Fruit fly (Drosophila melanogaster) whole organism, embryonic: ENCODE measurements around the gene CG6403.
A peak's percentile ranks its signal among the peaks of the same experiment; 100 is the strongest.

Experiments
- CG10147 ChIP-seq: fragments of 200-800 bp; sonication (Bioruptor generic); optimal IDR thresholded peaks from 2 replicates; lab custom pipeline; 2019; ENCODE audit warnings: missing biosample characterization, mild to moderate bottlenecking, missing genetic modification characterization, moderate library complexity
- CG10543 ChIP-seq: fragments of 200-800 bp; sonication (Bioruptor generic); optimal IDR thresholded peaks from 3 replicates; lab custom pipeline; 2017; ENCODE audit warnings: missing biosample characterization, mild to moderate bottlenecking, missing genetic modification characterization, moderate library complexity
- CG11247 ChIP-seq: fragments of 200-800 bp; sonication (Bioruptor generic); IDR thresholded peaks from 2 replicates; pipeline ENCODE4 v1.3.6; 2022; ENCODE audit warnings: missing biosample characterization, missing genetic modification characterization
- CG11456 ChIP-seq: fragments of 200-800 bp; sonication (Bioruptor generic); IDR thresholded peaks from 3 replicates; pipeline ENCODE4 v1.3.6; 2022; ENCODE audit warnings: missing biosample characterization, missing genetic modification characterization
- CG11723 ChIP-seq: fragments of 200-800 bp; sonication (Bioruptor generic); optimal IDR thresholded peaks from 2 replicates; lab custom pipeline; 2017; ENCODE audit warnings: missing biosample characterization, mild to moderate bottlenecking, missing genetic modification characterization
- CG12104 ChIP-seq: fragments of 200-800 bp; sonication (Bioruptor generic); optimal IDR thresholded peaks from 3 replicates; lab custom pipeline; 2016; ENCODE audit warnings: missing biosample characterization, missing genetic modification characterization
- CG13123 ChIP-seq: fragments of 200-800 bp; sonication (Bioruptor generic); optimal IDR thresholded peaks from 2 replicates; lab custom pipeline; 2016; ENCODE audit warnings: missing biosample characterization, missing genetic modification characterization
- CG15011 ChIP-seq: fragments of 200-800 bp; sonication (Bioruptor generic); optimal IDR thresholded peaks from 3 replicates; lab custom pipeline; 2018; ENCODE audit warnings: missing biosample characterization, mild to moderate bottlenecking, missing genetic modification characterization
- CG1529 ChIP-seq: fragments of 200-800 bp; sonication (Bioruptor generic); optimal IDR thresholded peaks from 3 replicates; lab custom pipeline; 2018; ENCODE audit warnings: missing biosample characterization, missing genetic modification characterization
- CG17802 ChIP-seq: fragments of 200-800 bp; sonication (Bioruptor generic); optimal IDR thresholded peaks from 2 replicates; lab custom pipeline; 2018; ENCODE audit warnings: missing biosample characterization, mild to moderate bottlenecking, missing genetic modification characterization, moderate library complexity
- CG18262 ChIP-seq: fragments of 200-800 bp; optimal IDR thresholded peaks from 3 replicates; lab custom pipeline; 2019; ENCODE audit warnings: missing biosample characterization, mild to moderate bottlenecking, missing genetic modification characterization, moderate library complexity
- CG1832 ChIP-seq: fragments of 200-800 bp; sonication (Bioruptor generic); optimal IDR thresholded peaks from 2 replicates; lab custom pipeline; 2017; ENCODE audit warnings: missing biosample characterization, mild to moderate bottlenecking, missing genetic modification characterization, inconsistent platforms
- CG18764 ChIP-seq: fragments of 200-800 bp; sonication (Bioruptor generic); optimal IDR thresholded peaks from 3 replicates; lab custom pipeline; 2016; ENCODE audit warnings: missing biosample characterization, missing genetic modification characterization
- CG2712 ChIP-seq: fragments of 200-800 bp; optimal IDR thresholded peaks from 3 replicates; lab custom pipeline; 2019; ENCODE audit warnings: missing biosample characterization, mild to moderate bottlenecking, missing genetic modification characterization, moderate library complexity
- CG32767 ChIP-seq: fragments of 200-800 bp; sonication (Bioruptor generic); IDR thresholded peaks from 2 replicates; pipeline ENCODE4 v1.3.6; 2022; ENCODE audit warnings: missing biosample characterization, missing genetic modification characterization
- CG32772 ChIP-seq: fragments of 200-800 bp; sonication (Bioruptor generic); IDR thresholded peaks from 2 replicates; pipeline ENCODE4 v1.3.6; 2022; ENCODE audit warnings: missing biosample characterization, missing genetic modification characterization
- CG3281 ChIP-seq: fragments of 200-800 bp; sonication (Bioruptor generic); optimal IDR thresholded peaks from 3 replicates; lab custom pipeline; 2017; ENCODE audit warnings: missing biosample characterization, mild to moderate bottlenecking, missing genetic modification characterization
- CG6175 ChIP-seq: fragments of 200-800 bp; sonication (Bioruptor generic); IDR thresholded peaks from 3 replicates; pipeline ENCODE4 v1.3.6; 2022; ENCODE audit warnings: missing biosample characterization, missing genetic modification characterization
- CG6765 ChIP-seq: fragments of 200-800 bp; sonication (Bioruptor generic); optimal IDR thresholded peaks from 3 replicates; lab custom pipeline; 2017; ENCODE audit warnings: missing biosample characterization, mild to moderate bottlenecking, missing genetic modification characterization
- CG8290 ChIP-seq, 3 experiments: fragments of 200-800 bp; sonication (Bioruptor generic); optimal IDR thresholded peaks; 2 replicates each; lab custom pipeline; 2016 to 2019; ENCODE audit warnings: missing biosample characterization in 3 of 3, missing genetic modification characterization in 3 of 3, mild to moderate bottlenecking in 2 of 3, moderate library complexity in 1 of 3
- CG9727 ChIP-seq: fragments of 200-800 bp; sonication (Bioruptor generic); optimal IDR thresholded peaks from 3 replicates; lab custom pipeline; 2017; ENCODE audit warnings: missing biosample characterization, mild to moderate bottlenecking, missing genetic modification characterization
- CHES-1-like ChIP-seq: fragments of 200-800 bp; sonication (Bioruptor generic); optimal IDR thresholded peaks from 2 replicates; lab custom pipeline; 2016; ENCODE audit warnings: missing biosample characterization, missing genetic modification characterization
- Dip2 ChIP-seq: fragments of 200-800 bp; sonication (Bioruptor generic); IDR thresholded peaks from 2 replicates; pipeline ENCODE4 v1.3.6; 2022; ENCODE audit warnings: missing biosample characterization, missing genetic modification characterization
- E2f1 ChIP-seq: fragments of 200-800 bp; sonication (Bioruptor generic); IDR thresholded peaks from 2 replicates; pipeline ENCODE4 v1.3.6; 2022; ENCODE audit warnings: missing biosample characterization, missing genetic modification characterization
- Fer3 ChIP-seq: fragments of 200-800 bp; sonication (Bioruptor generic); optimal IDR thresholded peaks from 2 replicates; lab custom pipeline; 2018; ENCODE audit warnings: missing biosample characterization, mild to moderate bottlenecking, missing genetic modification characterization, moderate library complexity
- Gug ChIP-seq: fragments of 200-800 bp; sonication (Bioruptor generic); IDR thresholded peaks from 4 replicates; pipeline ENCODE4 v1.3.6; 2022; ENCODE audit warnings: missing biosample characterization, missing genetic modification characterization
- Hsf ChIP-seq: fragments of 200-800 bp; sonication (Bioruptor generic); optimal IDR thresholded peaks from 3 replicates; lab custom pipeline; 2016; ENCODE audit warnings: missing biosample characterization, missing genetic modification characterization
- MESR4 ChIP-seq: fragments of 200-800 bp; sonication (Bioruptor generic); optimal IDR thresholded peaks from 2 replicates; lab custom pipeline; 2018; ENCODE audit warnings: missing biosample characterization, mild to moderate bottlenecking, missing genetic modification characterization, moderate library complexity
- NFAT ChIP-seq: fragments of 200-800 bp; sonication (Bioruptor generic); IDR thresholded peaks from 2 replicates; pipeline ENCODE4 v1.3.6; 2022; ENCODE audit warnings: missing biosample characterization, missing genetic modification characterization
- Ravus ChIP-seq: fragments of 200-800 bp; sonication (Bioruptor generic); IDR thresholded peaks from 2 replicates; pipeline ENCODE4 v1.3.6; 2022; ENCODE audit warnings: missing biosample characterization, missing genetic modification characterization
- Six4 ChIP-seq: fragments of 200-800 bp; sonication (Bioruptor generic); optimal IDR thresholded peaks from 2 replicates; lab custom pipeline; 2016; ENCODE audit warnings: missing biosample characterization, missing genetic modification characterization
- Tbp ChIP-seq: fragments of >200 bp; optimal IDR thresholded peaks from 2 replicates; lab custom pipeline; 2018; ENCODE audit warnings: missing biosample characterization, missing genetic modification characterization
- Usf ChIP-seq: fragments of 200-800 bp; sonication (Bioruptor generic); optimal IDR thresholded peaks from 2 replicates; lab custom pipeline; 2017; ENCODE audit warnings: missing genotype, missing biosample characterization, missing genetic modification characterization
- ac ChIP-seq: fragments of 200-800 bp; sonication (Bioruptor generic); optimal IDR thresholded peaks from 3 replicates; lab custom pipeline; 2017; ENCODE audit warnings: missing biosample characterization, mild to moderate bottlenecking, missing genetic modification characterization
- aop ChIP-seq: fragments of 200-800 bp; sonication (Bioruptor generic); IDR thresholded peaks from 2 replicates; pipeline ENCODE4 v1.3.6; 2022; ENCODE audit warnings: missing biosample characterization, missing genetic modification characterization
- ara ChIP-seq: fragments of 200-800 bp; sonication (Bioruptor generic); IDR thresholded peaks from 2 replicates; pipeline ENCODE4 v1.3.6; 2022; ENCODE audit warnings: missing biosample characterization, missing genetic modification characterization
- az2 ChIP-seq: fragments of 200-800 bp; sonication (Bioruptor generic); optimal IDR thresholded peaks from 3 replicates; lab custom pipeline; 2016; ENCODE audit warnings: missing biosample characterization, missing genetic modification characterization
- cas ChIP-seq: fragments of 200-800 bp; sonication (Bioruptor generic); IDR thresholded peaks from 2 replicates; pipeline ENCODE4 v1.3.6; 2022; ENCODE audit warnings: missing biosample characterization, missing genetic modification characterization
- cato ChIP-seq: fragments of 200-800 bp; sonication (Bioruptor generic); optimal IDR thresholded peaks from 2 replicates; lab custom pipeline; 2016; ENCODE audit warnings: missing biosample characterization, missing genetic modification characterization, borderline replicate concordance
- crp ChIP-seq, 2 experiments: fragments of 200-800 bp; sonication (Bioruptor generic); optimal IDR thresholded peaks; 2 replicates in 1 of 2; 3 replicates in 1 of 2; lab custom pipeline; 2017; ENCODE audit warnings: missing biosample characterization in 2 of 2, missing genetic modification characterization in 2 of 2, mild to moderate bottlenecking in 1 of 2, moderate library complexity in 1 of 2
- dati ChIP-seq: fragments of 200-800 bp; sonication (Bioruptor generic); IDR thresholded peaks from 2 replicates; pipeline ENCODE4 v1.3.6; 2022; ENCODE audit warnings: missing biosample characterization, missing genetic modification characterization
- dimm ChIP-seq: fragments of 200-800 bp; sonication (Bioruptor generic); IDR thresholded peaks from 2 replicates; pipeline ENCODE4 v1.3.6; 2022; ENCODE audit warnings: missing biosample characterization, missing genetic modification characterization
- emc ChIP-seq: fragments of 200-800 bp; sonication (Bioruptor generic); optimal IDR thresholded peaks from 2 replicates; lab custom pipeline; 2016; ENCODE audit warnings: missing biosample characterization, missing genetic modification characterization
- eyg ChIP-seq: fragments of 200-800 bp; sonication (Bioruptor generic); optimal IDR thresholded peaks from 3 replicates; lab custom pipeline; 2016; ENCODE audit warnings: missing biosample characterization, missing genetic modification characterization
- gsb-n ChIP-seq: fragments of 200-800 bp; sonication (Bioruptor generic); optimal IDR thresholded peaks from 3 replicates; lab custom pipeline; 2018; ENCODE audit warnings: missing biosample characterization, mild to moderate bottlenecking, missing genetic modification characterization
- lbe ChIP-seq: fragments of 200-800 bp; sonication (Bioruptor generic); optimal IDR thresholded peaks from 2 replicates; lab custom pipeline; 2016; ENCODE audit warnings: missing biosample characterization, mild to moderate bottlenecking, missing genetic modification characterization
- odd ChIP-seq: fragments of 200-800 bp; sonication (Bioruptor generic); optimal IDR thresholded peaks from 2 replicates; lab custom pipeline; 2017; ENCODE audit warnings: missing biosample characterization, mild to moderate bottlenecking, missing genetic modification characterization
- ranshi ChIP-seq: fragments of 200-800 bp; sonication (Bioruptor generic); IDR thresholded peaks from 2 replicates; pipeline ENCODE4 v1.3.6; 2022; ENCODE audit warnings: missing biosample characterization, missing genetic modification characterization
- shn ChIP-seq: fragments of 200-800 bp; sonication (Bioruptor generic); optimal IDR thresholded peaks from 3 replicates; lab custom pipeline; 2016; ENCODE audit warnings: missing biosample characterization, missing genetic modification characterization
- slp2 ChIP-seq: fragments of 200-800 bp; sonication (Bioruptor generic); optimal IDR thresholded peaks from 2 replicates; lab custom pipeline; 2016; ENCODE audit warnings: missing biosample characterization, missing genetic modification characterization
- tin ChIP-seq: fragments of 200-800 bp; sonication (Bioruptor generic); optimal IDR thresholded peaks from 3 replicates; lab custom pipeline; 2016; ENCODE audit warnings: missing biosample characterization, missing genetic modification characterization

CG6403 gene

DNA sequence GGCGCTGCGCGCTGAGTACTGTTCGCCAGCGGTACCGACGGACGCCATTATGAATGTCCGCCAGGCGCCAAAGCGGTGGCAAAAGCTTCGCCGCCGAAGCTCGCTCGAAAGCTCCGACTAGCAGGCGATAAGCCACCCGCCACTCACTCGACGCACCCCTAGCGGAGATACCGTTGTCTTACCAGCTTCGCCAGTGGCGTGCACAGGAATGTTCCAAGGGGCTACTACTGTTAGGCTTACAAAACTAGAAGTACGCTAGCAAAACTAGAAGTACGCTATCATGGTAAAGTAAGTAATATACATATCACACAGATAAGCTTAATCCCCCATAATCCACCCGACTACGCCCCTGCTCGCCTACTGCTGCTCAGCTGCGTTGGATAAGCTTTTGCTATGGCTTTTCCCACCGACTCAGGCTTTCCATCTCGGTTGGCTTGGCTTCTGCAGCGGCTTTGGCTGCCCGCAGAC lies 22.0 kb downstream of the CG6403 start, which contains the start of gene amon (continued):
- TF ChIP-seq CG13123 (GFP tag; lab: Kevin White, UChicago) (no peak), CHES-1-like (GFP tag; lab: Kevin White, UChicago) (peak; percentile 99), NFAT (GFP tag; lab: Robert Waterston, UW) (peak; percentile 99), MESR4 (GFP tag; lab: Kevin White, UChicago) (peak; percentile 78), CG9727 (GFP tag; lab: Kevin White, UChicago) (peak; percentile 97), cato (peak; percentile 94), CG3281 (GFP tag; lab: Kevin White, UChicago) (peak; percentile 99), odd (GFP tag; lab: Kevin White, UChicago) (peak; percentile 96), E2f1 (peak; percentile 98), CG32767 (GFP tag; lab: Robert Waterston, UW) (peak; percentile 97), CG11723 (GFP tag; lab: Kevin White, UChicago) (peak; percentile 96), crp (GFP tag; optimal IDR thresholded peaks at IDR 0.05; lab: Kevin White, UChicago) (peak in 1 of 2 experiments; percentile 74), Ravus (peak; percentile 97), CG18262 (peak; percentile 88), ara (GFP tag; lab: Robert Waterston, UW) (peak; percentile 96), tin (GFP tag; lab: Kevin White, UChicago) (peak; percentile 99), CG6175 (peak; percentile 98), Six4 (GFP tag; lab: Kevin White, UChicago) (peak; percentile 97), CG12104 (GFP tag; lab: Kevin White, UChicago) (peak; percentile 94), CG18764 (GFP tag; lab: Kevin White, UChicago) (peak; percentile 95), CG2712 (tag; lab: Kevin White, UChicago) (peak; percentile 95), CG32772 (peak; percentile 98), gsb-n (tag; lab: Kevin White, UChicago) (peak; percentile 86), Tbp (no peak), ranshi (GFP tag; lab: Robert Waterston, UW) (peak; percentile 99), Hsf (GFP tag; lab: Kevin White, UChicago) (peak; percentile 98), Dip2 (peak; percentile 74), shn (peak; percentile 98), CG10147 (GFP tag; lab: Kevin White, UChicago) (peak; percentile 99), ac (peak; percentile 60), CG15011 (GFP tag; lab: Kevin White, UChicago) (peak; percentile 98), Usf (GFP tag; lab: Kevin White, UChicago) (peak; percentile 86), dati (GFP tag; lab: Robert Waterston, UW) (peak; percentile 95), az2 (peak; percentile 98), dimm (GFP tag; lab: Robert Waterston, UW) (peak; percentile 94), aop (GFP tag; lab: Robert Waterston, UW) (peak; percentile 91), CG17802 (tag; lab: Kevin White, UChicago) (peak; percentile 80), Gug (peak; percentile 99), lbe (GFP tag; lab: Kevin White, UChicago) (peak; percentile 76), emc (GFP tag; lab: Kevin White, UChicago) (peak; percentile 99), CG6765 (GFP tag; lab: Kevin White, UChicago) (peak; percentile 99), CG11247 (GFP tag; lab: Robert Waterston, UW) (peak; percentile 99), CG1529 (peak; percentile 90), Fer3 (peak; percentile 98), cas (GFP tag; lab: Robert Waterston, UW) (peak; percentile 98), CG8290 (GFP tag; optimal IDR thresholded peaks at IDR 0.05; lab: Kevin White, UChicago) (no peak), CG8290 (tag; optimal IDR thresholded peaks at IDR 0.05; lab: Kevin White, UChicago) (peak in 1 of 2 experiments; percentile 100), CG1832 (peak; percentile 44), eyg (GFP tag; lab: Kevin White, UChicago) (peak; percentile 99), slp2 (GFP tag; lab: Kevin White, UChicago) (peak; percentile 98), CG10543 (GFP tag; lab: Kevin White, UChicago) (peak; percentile 99), CG11456 (GFP tag; lab: Robert Waterston, UW) (peak; percentile 99)
